Fruit fly (Drosophila melanogaster): ENCODE results near the gene Osi4.

The Osi4 gene

DNA sequence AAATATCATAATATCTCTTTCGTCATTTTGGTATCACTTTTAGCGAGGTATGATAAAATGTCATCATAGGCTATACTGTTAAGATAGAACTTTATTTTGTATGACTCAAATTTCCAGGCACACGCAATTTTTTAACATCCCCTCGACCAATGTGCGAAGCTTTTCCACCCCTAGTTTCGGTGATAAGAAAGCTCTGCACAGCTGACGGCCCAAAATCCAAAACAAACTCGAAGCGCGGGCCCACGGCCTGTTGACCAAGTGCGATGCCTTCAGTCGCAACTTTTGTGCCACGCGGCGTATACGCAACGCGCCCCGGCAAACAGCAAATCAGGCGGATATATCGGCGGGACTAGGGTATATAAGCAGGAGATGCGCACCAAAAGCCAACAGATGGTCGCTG is 34.6 kb downstream of the Osi4 start, which contains the start of gene NPFR:
TSS of gene NPFR (plus strand) at position 301 of the 400 bp plus-strand sequence.
- TF ChIP-seq CG8478 (optimal IDR thresholded peaks at IDR 0.05) (no peak), CTCF (optimal IDR thresholded peaks at IDR 0.05) (no peak)

DNA sequence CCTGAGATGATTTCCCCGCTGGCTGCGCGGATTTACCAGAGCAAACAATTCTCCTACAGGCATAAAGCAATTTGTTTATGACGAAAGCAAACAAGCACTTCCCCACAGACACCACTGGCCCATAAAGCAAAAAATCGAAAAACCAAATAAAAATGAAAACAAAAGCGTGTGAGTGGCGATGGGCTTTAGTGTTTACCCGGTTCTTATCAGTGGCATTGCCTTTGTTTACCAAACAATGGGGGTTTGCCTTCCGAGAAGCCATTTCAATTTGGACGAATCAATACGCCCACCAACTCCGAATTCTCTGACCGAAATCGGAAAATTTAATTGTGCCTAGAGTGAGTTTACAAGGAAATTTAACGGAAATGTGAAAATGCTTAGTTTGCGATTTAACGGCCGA is 39.1 kb downstream of the Osi4 start:
- no peak for TF ChIP-seq CG8478 (optimal IDR thresholded peaks at IDR 0.05)
- TF ChIP-seq CTCF (optimal IDR thresholded peaks at IDR 0.05), result no peak

DNA sequence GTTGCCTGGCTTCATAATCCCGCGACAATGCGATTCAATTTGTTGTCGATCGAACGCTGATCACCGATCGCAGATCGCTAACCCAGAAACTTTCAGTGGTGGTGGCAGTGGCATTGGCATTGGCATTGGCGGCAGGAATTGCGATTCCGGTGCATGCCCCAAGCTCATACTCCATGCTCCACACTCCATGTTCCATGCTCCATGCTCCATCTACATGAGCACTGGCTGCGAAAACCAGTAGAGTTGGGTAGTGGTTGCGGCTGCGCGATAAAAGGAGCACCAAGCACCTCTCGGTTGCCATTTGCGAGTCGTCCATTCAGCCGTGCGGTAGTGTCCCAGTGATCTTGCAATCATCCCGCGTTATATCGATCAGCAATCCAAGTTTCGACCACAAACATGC is 48.3 kb downstream of the Osi4 start, which contains the start of gene Osi1:
TSS of gene Osi1 (plus strand) at position 301 of the 400 bp plus-strand sequence.
- TF ChIP-seq CTCF (optimal IDR thresholded peaks at IDR 0.05), result no peak
- TF ChIP-seq CG8478 (optimal IDR thresholded peaks at IDR 0.05), result no peak

DNA sequence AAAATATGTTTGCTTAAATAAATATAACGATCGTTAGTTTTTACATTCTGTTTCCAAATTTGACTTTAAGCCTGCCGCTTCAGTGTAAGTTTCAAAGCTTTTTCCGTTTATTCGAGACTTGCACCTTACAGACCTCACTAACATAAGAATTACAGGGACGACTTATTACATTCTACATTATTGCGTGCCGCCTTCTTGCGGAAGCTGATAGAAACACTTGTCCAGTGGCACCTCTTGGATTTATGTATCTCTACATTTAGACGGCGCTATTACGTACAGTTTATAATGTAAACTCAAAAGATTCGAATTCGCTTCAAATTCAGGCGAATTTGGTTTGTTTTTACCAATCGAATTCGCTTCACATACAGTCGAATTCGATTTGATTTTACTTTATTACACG is 50.8 kb downstream of the Osi4 start:
- TF ChIP-seq CTCF (optimal IDR thresholded peaks at IDR 0.05) (peak; percentile 91 to 94), CG8478 (optimal IDR thresholded peaks at IDR 0.05) (no peak)

All from S2 (cell line).